Worm (Caenorhabditis elegans) whole organism, L4 larva: ENCODE data around the gene col-103.

ENCODE experiments used
- T20F7.1 ChIP-seq: fragments of 200-800 bp; sonication (Bioruptor generic); optimal IDR thresholded peaks from 2 replicates; lab custom pipeline; 2018; ENCODE audit warnings: mild to moderate bottlenecking, missing genetic modification characterization, missing compliant biosample characterization
- Y48G9A.11 ChIP-seq: fragments of 200-800 bp; sonication (Bioruptor generic); IDR thresholded peaks from 2 replicates; pipeline ENCODE4 v1.3.6; 2022; ENCODE audit warnings: missing genetic modification reagents, missing genetic modification characterization, missing compliant biosample characterization
- Y75B8A.6 ChIP-seq: fragments of 200-800 bp; sonication (Bioruptor generic); IDR thresholded peaks from 2 replicates; pipeline ENCODE4 v1.3.6; 2022; ENCODE audit warnings: missing genetic modification reagents, missing genetic modification characterization, missing compliant biosample characterization
- ZK337.2 ChIP-seq: fragments of 200-800 bp; sonication (Bioruptor generic); IDR thresholded peaks from 2 replicates; pipeline ENCODE4 v1.3.6; 2022; ENCODE audit warnings: missing genetic modification reagents, missing genetic modification characterization, missing compliant biosample characterization
- ZK546.5 ChIP-seq, 2 experiments: sonication (generic microtip); optimal IDR thresholded peaks; 2 replicates each; lab custom pipeline; 2017; ENCODE audit warnings: missing biosample characterization in 2 of 2, missing genetic modification characterization in 2 of 2
- aha-1 ChIP-seq: fragments of 150-350 bp; peaks from one replicate; lab custom pipeline; 2014; ENCODE audit warnings: missing biosample characterization, missing genetic modification characterization
- aly-2 ChIP-seq: sonication (generic microtip); optimal IDR thresholded peaks from 2 replicates; lab custom pipeline; 2018; ENCODE audit warnings: missing biosample characterization, missing genetic modification characterization
- ama-1 ChIP-seq: fragments of 150-350 bp; optimal IDR thresholded peaks from 2 replicates; lab custom pipeline; 2014; ENCODE audit warnings: inconsistent platforms, mixed read lengths
- ceh-28 ChIP-seq: fragments of 150-350 bp; optimal IDR thresholded peaks from 2 replicates; lab custom pipeline; 2014; ENCODE audit warnings: missing biosample characterization, missing genetic modification reagents, missing genetic modification characterization
- ces-1 ChIP-seq: fragments of 150-350 bp; sonication (generic microtip); optimal IDR thresholded peaks from 4 replicates; lab custom pipeline; 2014; ENCODE audit warnings: missing biosample characterization, missing genetic modification reagents, missing genetic modification characterization
- dmd-9 ChIP-seq: fragments of 200-800 bp; sonication (Bioruptor generic); IDR thresholded peaks from 2 replicates; pipeline ENCODE4 v1.3.6; 2022; ENCODE audit warnings: missing genetic modification reagents, missing genetic modification characterization, missing compliant biosample characterization
- lin-38 ChIP-seq: fragments of 200-800 bp; sonication (Bioruptor generic); IDR thresholded peaks from 2 replicates; pipeline ENCODE4 v1.3.6; 2022; ENCODE audit warnings: missing genetic modification reagents, missing genetic modification characterization, missing compliant biosample characterization
- lin-39 ChIP-seq: fragments of 150-350 bp; optimal IDR thresholded peaks from 2 replicates; lab custom pipeline; 2014; ENCODE audit warnings: missing biosample characterization, missing genetic modification reagents, missing genetic modification characterization
- lir-3 ChIP-seq: sonication (generic microtip); optimal IDR thresholded peaks from 2 replicates; lab custom pipeline; 2016; ENCODE audit warnings: mild to moderate bottlenecking, missing genetic modification characterization, missing compliant biosample characterization
- lsy-2 ChIP-seq, 2 experiments: fragments of 150-350 bp in 1 of 2; sonication (generic microtip) in 1 of 2; optimal IDR thresholded peaks; 2 replicates each; lab custom pipeline; 2014 to 2017; ENCODE audit warnings: missing biosample characterization in 2 of 2, missing genetic modification characterization in 2 of 2
- mdl-1 ChIP-seq, 2 experiments: fragments of 150-350 bp in 1 of 2; sonication (generic microtip) in 1 of 2; optimal IDR thresholded peaks; 2 replicates each; lab custom pipeline; 2014 to 2017; ENCODE audit warnings: missing biosample characterization in 2 of 2, missing genetic modification characterization in 2 of 2
- mep-1 ChIP-seq: fragments of 150-350 bp; sonication (generic microtip); optimal IDR thresholded peaks from 3 replicates; lab custom pipeline; 2014; ENCODE audit warnings: missing biosample characterization, missing genetic modification characterization
- mes-2 ChIP-seq: sonication (generic microtip); optimal IDR thresholded peaks from 2 replicates; lab custom pipeline; 2016; ENCODE audit warnings: missing genotype, mild to moderate bottlenecking, missing genetic modification characterization, missing compliant biosample characterization; ENCODE audit not compliant: poor library complexity, severe bottlenecking
- nhr-102 ChIP-seq: sonication (generic microtip); optimal IDR thresholded peaks from 2 replicates; lab custom pipeline; 2016; ENCODE audit warnings: mild to moderate bottlenecking, missing genetic modification characterization, moderate library complexity, missing compliant biosample characterization
- nhr-25 ChIP-seq: sonication (generic microtip); optimal IDR thresholded peaks from 2 replicates; lab custom pipeline; 2017; ENCODE audit warnings: missing genetic modification characterization, mild to moderate bottlenecking, missing compliant biosample characterization, antibody characterized with exemption, moderate library complexity, borderline replicate concordance; ENCODE audit not compliant: insufficient read depth
- nhr-28 ChIP-seq: fragments of 150-350 bp; optimal IDR thresholded peaks from 2 replicates; lab custom pipeline; 2014; ENCODE audit warnings: missing biosample characterization, missing genetic modification characterization
- nhr-76 ChIP-seq: fragments of 150-350 bp; optimal IDR thresholded peaks from 2 replicates; lab custom pipeline; 2014; ENCODE audit warnings: missing biosample characterization, missing genetic modification characterization
- nhr-77 ChIP-seq: fragments of 150-350 bp; optimal IDR thresholded peaks from 2 replicates; lab custom pipeline; 2014; ENCODE audit warnings: missing biosample characterization, missing genetic modification characterization
- php-3 ChIP-seq: fragments of 200-800 bp; sonication (Bioruptor generic); IDR thresholded peaks from 2 replicates; pipeline ENCODE4 v1.3.6; 2022; ENCODE audit warnings: missing genetic modification reagents, missing genetic modification characterization, missing compliant biosample characterization
- saeg-2 ChIP-seq: fragments of 200-800 bp; sonication (Bioruptor generic); IDR thresholded peaks from 2 replicates; pipeline ENCODE4 v1.3.6; 2022; ENCODE audit warnings: missing genetic modification reagents, missing genetic modification characterization, missing compliant biosample characterization
- snpc-4 ChIP-seq: fragments of 150-350 bp; optimal IDR thresholded peaks from 2 replicates; lab custom pipeline; 2014; ENCODE audit warnings: missing biosample characterization, missing genetic modification characterization
- spr-1 ChIP-seq: sonication (generic microtip); optimal IDR thresholded peaks from 2 replicates; lab custom pipeline; 2016; ENCODE audit warnings: mild to moderate bottlenecking, missing genetic modification characterization, missing compliant biosample characterization
- tag-97 ChIP-seq: fragments of 200-800 bp; sonication (Bioruptor generic); IDR thresholded peaks from 2 replicates; pipeline ENCODE4 v1.3.6; 2022; ENCODE audit warnings: missing genetic modification characterization, missing compliant biosample characterization
- unc-62 ChIP-seq, 3 experiments: fragments of 150-350 bp in 1 of 3; sonication (generic microtip); optimal IDR thresholded peaks in 2 of 3; peaks in 1 of 3; 1 replicate in 1 of 3; 2 replicates in 2 of 3; lab custom pipeline; 2014 to 2017; ENCODE audit warnings: missing biosample characterization in 3 of 3, missing genetic modification characterization in 3 of 3, missing genetic modification reagents in 3 of 3, missing genotype in 1 of 3
- vab-7 ChIP-seq: fragments of 200-800 bp; sonication (Bioruptor generic); IDR thresholded peaks from 2 replicates; pipeline ENCODE4 v1.3.6; 2022; ENCODE audit warnings: missing genetic modification reagents, missing genetic modification characterization, missing compliant biosample characterization
- ztf-11 ChIP-seq: fragments of 150-350 bp; optimal IDR thresholded peaks from 2 replicates; lab custom pipeline; 2014; ENCODE audit warnings: missing biosample characterization, missing genetic modification characterization
- ztf-7 ChIP-seq: fragments of 150-350 bp; optimal IDR thresholded peaks from 2 replicates; lab custom pipeline; 2014; ENCODE audit warnings: missing biosample characterization, missing genetic modification characterization

col-103 gene

DNA sequence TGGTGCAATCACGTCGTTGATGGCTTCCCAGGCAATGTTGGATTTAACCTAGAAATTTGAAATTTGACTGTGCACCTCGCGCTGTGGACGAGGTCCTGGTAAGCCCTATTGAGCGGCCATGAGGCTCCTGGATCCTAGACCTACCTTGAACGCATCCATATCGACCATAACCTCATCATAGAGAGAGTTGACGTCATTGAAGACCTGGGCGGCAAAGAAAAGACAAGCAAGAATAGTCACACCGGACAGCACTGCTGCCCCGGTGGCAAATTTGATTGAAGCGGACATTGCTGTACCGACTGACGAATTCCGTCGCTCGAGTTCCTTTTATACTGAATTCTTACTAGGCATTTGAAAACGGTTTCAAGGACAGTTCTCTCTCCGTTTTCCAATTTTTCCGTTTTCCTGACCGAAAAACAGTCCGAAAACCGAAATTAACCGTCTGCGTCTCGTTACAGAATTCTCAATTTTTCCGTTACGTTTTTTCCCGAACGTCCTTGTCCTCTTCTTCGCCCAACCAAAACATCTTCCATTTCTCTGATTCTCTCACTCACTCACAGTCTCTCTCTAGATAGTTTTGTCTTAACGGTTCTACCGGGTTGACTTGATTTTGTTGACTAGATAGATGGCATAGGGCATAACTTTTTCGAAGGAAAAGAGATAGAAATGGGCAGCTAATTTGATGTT lies at the start of gene col-103:
Gene col-103, minus strand, starts transcription at position 302 of the 687 bp plus-strand sequence.
- TF ChIP-seq unc-62 (GFP tag; optimal IDR thresholded peaks at IDR 0.05 in 1 of 2; lab: Kevin White, UChicago) = peak in 1 of 2 experiments; percentile 92
- no peak for TF ChIP-seq unc-62 (tag; optimal IDR thresholded peaks at IDR 0.05; lab: Kevin White, UChicago)
- no peak for TF ChIP-seq ztf-7
- peak; percentile 19 for TF ChIP-seq mep-1 (tag; lab: Kevin White, UChicago)
- no peak for TF ChIP-seq php-3 (GFP tag; lab: Robert Waterston, UW)
- TF ChIP-seq ama-1 (lab: Kevin White, UChicago) = peak; percentile 93
- TF ChIP-seq lsy-2 (tag; optimal IDR thresholded peaks at IDR 0.05; lab: Kevin White, UChicago) = peak in 1 of 2 experiments; percentile 21
- no peak for TF ChIP-seq spr-1
- no peak for TF ChIP-seq nhr-76
- TF ChIP-seq nhr-28 (tag; lab: Kevin White, UChicago) = peak; percentile 51
- TF ChIP-seq tag-97 (GFP tag; lab: Robert Waterston, UW) = no peak
- no peak for TF ChIP-seq aly-2
- peak; percentile 34 for TF ChIP-seq mes-2 (tag; lab: Kevin White, UChicago)
- no peak for TF ChIP-seq vab-7 (GFP tag; lab: Robert Waterston, UW)
- no peak for TF ChIP-seq aha-1
- TF ChIP-seq nhr-25 (tag; lab: Kevin White, UChicago) = peak; percentile 77

ce11 chrIV:807027-807516 lies 43.6 kb upstream of the col-103 start, which contains the start of gene Y55F3BL.6:
TSS of gene Y55F3BL.6 (minus strand) at chrIV:807077.
- TF ChIP-seq saeg-2 (GFP tag; lab: Robert Waterston, UW) (no peak), nhr-102 (tag; lab: Kevin White, UChicago) (no peak), snpc-4 (tag; lab: Kevin White, UChicago) (no peak), lir-3 (tag; lab: Kevin White, UChicago) (no peak), mdl-1 (tag; optimal IDR thresholded peaks at IDR 0.05; lab: Kevin White, UChicago) (no peak), Y75B8A.6 (GFP tag; lab: Robert Waterston, UW) (no peak), ZK337.2 (GFP tag; lab: Robert Waterston, UW) (no peak), lin-39 (no peak), ztf-11 (tag; lab: Kevin White, UChicago) (no peak), nhr-76 (no peak), lin-38 (peak; percentile 17; the same call in 1 of the 2 replicates), php-3 (GFP tag; lab: Robert Waterston, UW) (no peak), ZK546.5 (tag; optimal IDR thresholded peaks at IDR 0.05; lab: Kevin White, UChicago) (no peak), T20F7.1 (GFP tag; lab: Kevin White, UChicago) (peak; percentile 21), vab-7 (GFP tag; lab: Robert Waterston, UW) (no peak), ces-1 (GFP tag; lab: Kevin White, UChicago) (no peak), Y48G9A.11 (GFP tag; lab: Robert Waterston, UW) (peak; percentile 96), nhr-77 (no peak), dmd-9 (GFP tag; lab: Robert Waterston, UW) (no peak)

- no peak for TF ChIP-seq nhr-25 (tag; lab: Kevin White, UChicago)
- TF ChIP-seq unc-62 (GFP tag; optimal IDR thresholded peaks at IDR 0.05 in 1 of 2; lab: Kevin White, UChicago) = peak in 1 of 2 experiments; percentile 82
- no peak for TF ChIP-seq unc-62 (tag; optimal IDR thresholded peaks at IDR 0.05; lab: Kevin White, UChicago)
- peak; percentile 89 for TF ChIP-seq ceh-28 (tag; lab: Kevin White, UChicago)
Observed at ce11 chrIV:805693-806092, 42.2 kb upstream of the col-103 start.

- TF ChIP-seq dmd-9 (GFP tag; lab: Robert Waterston, UW) = no peak
- peak in 1 of 2 experiments; percentile 36 for TF ChIP-seq unc-62 (GFP tag; optimal IDR thresholded peaks at IDR 0.05 in 1 of 2; lab: Kevin White, UChicago)
- TF ChIP-seq unc-62 (tag; optimal IDR thresholded peaks at IDR 0.05; lab: Kevin White, UChicago) = no peak
Observed at ce11 chrIV:804802-805201, 41.3 kb upstream of the col-103 start, which contains the start of gene Y55F3BL.4. TSS of gene Y55F3BL.4 (plus strand) at chrIV:805102.
